Worm (Caenorhabditis elegans) whole organism, L3 larva: ENCODE results near the gene K07H8.2.

ENCODE experiments used
- ceh-82 ChIP-seq: fragments of 150-350 bp; optimal IDR thresholded peaks from 2 replicates; lab custom pipeline; 2014; ENCODE audit warnings: missing biosample characterization, missing genetic modification characterization
- elt-1 ChIP-seq: fragments of 150-350 bp; optimal IDR thresholded peaks from 2 replicates; lab custom pipeline; 2014; ENCODE audit warnings: missing biosample characterization, missing genetic modification characterization
- eor-1 ChIP-seq, 2 experiments: fragments of 150-350 bp; optimal IDR thresholded peaks; 2 replicates each; lab custom pipeline; 2014 to 2018; ENCODE audit warnings: missing biosample characterization in 2 of 2, missing genetic modification characterization in 2 of 2
- fkh-10 ChIP-seq: sonication (generic microtip); optimal IDR thresholded peaks from 2 replicates; lab custom pipeline; 2017; ENCODE audit warnings: missing biosample characterization, missing genetic modification reagents, missing genetic modification characterization
- hmg-11 ChIP-seq: sonication (generic microtip); optimal IDR thresholded peaks from 2 replicates; lab custom pipeline; 2016; ENCODE audit warnings: missing genetic modification characterization, missing compliant biosample characterization
- mml-1 ChIP-seq: fragments of 150-350 bp; sonication (generic microtip); optimal IDR thresholded peaks from 3 replicates; lab custom pipeline; 2014; ENCODE audit warnings: missing biosample characterization, missing genetic modification characterization
- nhr-12 ChIP-seq: fragments of 150-350 bp; optimal IDR thresholded peaks from 2 replicates; lab custom pipeline; 2014; ENCODE audit warnings: missing biosample characterization, missing genetic modification characterization
- nhr-23 ChIP-seq: fragments of 150-350 bp; optimal IDR thresholded peaks from 2 replicates; lab custom pipeline; 2014; ENCODE audit warnings: missing biosample characterization, missing genetic modification reagents, missing genetic modification characterization
- pha-4 ChIP-seq: fragments of 150-350 bp; optimal IDR thresholded peaks from 2 replicates; lab custom pipeline; 2014; ENCODE audit warnings: missing biosample characterization, missing genetic modification reagents, missing genetic modification characterization
- snpc-4 ChIP-seq: fragments of 150-350 bp; optimal IDR thresholded peaks from 2 replicates; lab custom pipeline; 2014; ENCODE audit warnings: missing biosample characterization, missing genetic modification characterization

- TF ChIP-seq ceh-82 (tag; lab: Kevin White, UChicago): no peak
- no peak for TF ChIP-seq fkh-10 (GFP tag; lab: Kevin White, UChicago)
- TF ChIP-seq eor-1 (tag; optimal IDR thresholded peaks at IDR 0.05; lab: Kevin White, UChicago): no peak
- TF ChIP-seq nhr-23: peak; percentile 58
- TF ChIP-seq mml-1: no peak
- no peak for TF ChIP-seq snpc-4
- TF ChIP-seq nhr-12: no peak
- no peak for TF ChIP-seq elt-1 (tag; lab: Kevin White, UChicago)
- peak; percentile 64 for TF ChIP-seq pha-4 (tag; lab: Kevin White, UChicago)
- TF ChIP-seq hmg-11: peak; percentile 89
Observed at ce11 chrIV:8252856-8253255, 38.5 kb upstream of the K07H8.2 start.
